Fruit fly (Drosophila melanogaster) whole organism, prepupa: ENCODE data around the gene CG15549.

Source experiments
- Blimp-1 ChIP-seq: fragments of 200-800 bp; sonication (Bioruptor generic); optimal IDR thresholded peaks from 3 replicates; lab custom pipeline; 2017; ENCODE audit warnings: missing biosample characterization, missing genetic modification characterization, mild to moderate bottlenecking, moderate library complexity, missing genetic modification reagents
- CG10631 ChIP-seq: fragments of 200-800 bp; sonication (Bioruptor generic); optimal IDR thresholded peaks from 2 replicates; lab custom pipeline; 2016; ENCODE audit warnings: missing biosample characterization, missing genetic modification characterization
- CG10669 ChIP-seq: fragments of 200-800 bp; sonication (Bioruptor generic); optimal IDR thresholded peaks from 3 replicates; lab custom pipeline; 2018; ENCODE audit warnings: missing biosample characterization, mild to moderate bottlenecking, missing genetic modification characterization, moderate library complexity
- CG11762 ChIP-seq: fragments of 200-800 bp; sonication (Bioruptor generic); optimal IDR thresholded peaks from 3 replicates; lab custom pipeline; 2016; ENCODE audit warnings: missing biosample characterization, missing genetic modification characterization; ENCODE audit not compliant: insufficient read depth
- CG11902 ChIP-seq: fragments of 200-800 bp; sonication (Bioruptor generic); optimal IDR thresholded peaks from 3 replicates; lab custom pipeline; 2016; ENCODE audit warnings: missing biosample characterization, missing genetic modification characterization
- CG1621 ChIP-seq: fragments of 200-800 bp; sonication (Bioruptor generic); optimal IDR thresholded peaks from 3 replicates; lab custom pipeline; 2018; ENCODE audit warnings: missing biosample characterization, mild to moderate bottlenecking, missing genetic modification characterization
- CG16779 ChIP-seq: fragments of 200-800 bp; sonication (Bioruptor generic); optimal IDR thresholded peaks from 3 replicates; lab custom pipeline; 2017; ENCODE audit warnings: missing biosample characterization, mild to moderate bottlenecking, missing genetic modification characterization
- CG3032 ChIP-seq: fragments of 200-800 bp; optimal IDR thresholded peaks from 2 replicates; lab custom pipeline; 2019; ENCODE audit warnings: missing biosample characterization, mild to moderate bottlenecking, missing genetic modification characterization, moderate library complexity
- CG31627 ChIP-seq: fragments of 200-800 bp; sonication (Bioruptor generic); optimal IDR thresholded peaks from 3 replicates; lab custom pipeline; 2016; ENCODE audit warnings: missing biosample characterization, missing genetic modification characterization
- CG34406 ChIP-seq: fragments of 200-800 bp; sonication (Bioruptor generic); optimal IDR thresholded peaks from 3 replicates; lab custom pipeline; 2016; ENCODE audit warnings: missing biosample characterization, missing genetic modification characterization
- CG4318 ChIP-seq: fragments of 200-800 bp; sonication (Bioruptor generic); optimal IDR thresholded peaks from 3 replicates; lab custom pipeline; 2017; ENCODE audit warnings: missing biosample characterization, mild to moderate bottlenecking, missing genetic modification characterization
- CG6808 ChIP-seq: fragments of 200-800 bp; sonication (Bioruptor generic); optimal IDR thresholded peaks from 3 replicates; lab custom pipeline; 2017; ENCODE audit warnings: missing biosample characterization, missing genetic modification characterization, mild to moderate bottlenecking, moderate library complexity, missing genetic modification reagents
- CG6854 ChIP-seq: fragments of 200-800 bp; sonication (Bioruptor generic); optimal IDR thresholded peaks from 2 replicates; lab custom pipeline; 2017; ENCODE audit warnings: missing biosample characterization, mild to moderate bottlenecking, missing genetic modification characterization
- CG7368 ChIP-seq: fragments of 200-800 bp; sonication (Bioruptor generic); optimal IDR thresholded peaks from 3 replicates; lab custom pipeline; 2016; ENCODE audit warnings: missing biosample characterization, missing genetic modification characterization
- CG8632 ChIP-seq: fragments of 200-800 bp; sonication (Bioruptor generic); optimal IDR thresholded peaks from 3 replicates; lab custom pipeline; 2016; ENCODE audit warnings: missing biosample characterization, missing genetic modification characterization
- CG9139 ChIP-seq: fragments of 200-800 bp; sonication (Bioruptor generic); optimal IDR thresholded peaks from 3 replicates; lab custom pipeline; 2017; ENCODE audit warnings: missing biosample characterization, mild to moderate bottlenecking, missing genetic modification characterization
- Eip93F ChIP-seq: fragments of 200-800 bp; sonication (Bioruptor generic); optimal IDR thresholded peaks from 2 replicates; lab custom pipeline; 2016; ENCODE audit warnings: missing biosample characterization, mild to moderate bottlenecking, missing genetic modification characterization
- Ets96B ChIP-seq: fragments of 200-800 bp; optimal IDR thresholded peaks from 2 replicates; lab custom pipeline; 2019; ENCODE audit warnings: missing biosample characterization, mild to moderate bottlenecking, missing genetic modification characterization, moderate library complexity
- Gug ChIP-seq: fragments of 200-800 bp; sonication (Bioruptor generic); IDR thresholded peaks from 2 replicates; pipeline ENCODE4 v1.3.6; 2022; ENCODE audit warnings: missing biosample characterization, missing genetic modification characterization
- Hr38 ChIP-seq: sonication (Bioruptor generic); optimal IDR thresholded peaks from 2 replicates; lab custom pipeline; 2016; ENCODE audit warnings: missing biosample characterization, missing genetic modification characterization
- Hr4 ChIP-seq: fragments of 200-800 bp; sonication (Bioruptor generic); optimal IDR thresholded peaks from 3 replicates; lab custom pipeline; 2016; ENCODE audit warnings: missing biosample characterization, missing genetic modification characterization
- Lpt ChIP-seq: fragments of 200-800 bp; sonication (Bioruptor generic); optimal IDR thresholded peaks from 3 replicates; lab custom pipeline; 2016; ENCODE audit warnings: missing biosample characterization, missing genetic modification characterization
- Smox ChIP-seq: fragments of 200-800 bp; sonication (Bioruptor generic); optimal IDR thresholded peaks from 3 replicates; lab custom pipeline; 2016; ENCODE audit warnings: missing biosample characterization, missing genetic modification characterization
- Sox102F ChIP-seq: fragments of 200-800 bp; sonication (Bioruptor generic); optimal IDR thresholded peaks from 2 replicates; lab custom pipeline; 2016; ENCODE audit warnings: missing biosample characterization, mild to moderate bottlenecking, missing genetic modification characterization
- Sox14 ChIP-seq: fragments of 200-800 bp; sonication (Bioruptor generic); optimal IDR thresholded peaks from 3 replicates; lab custom pipeline; 2016; ENCODE audit warnings: missing biosample characterization, missing genetic modification characterization
- achi ChIP-seq: fragments of 200-800 bp; sonication (Bioruptor generic); optimal IDR thresholded peaks from 3 replicates; lab custom pipeline; 2016; ENCODE audit warnings: missing biosample characterization, missing genetic modification characterization
- acj6 ChIP-seq: fragments of 200-800 bp; sonication (Bioruptor generic); optimal IDR thresholded peaks from 3 replicates; lab custom pipeline; 2016; ENCODE audit warnings: missing biosample characterization, missing genetic modification characterization
- cyc ChIP-seq: fragments of 200-800 bp; sonication (Bioruptor generic); optimal IDR thresholded peaks from 3 replicates; lab custom pipeline; 2016; ENCODE audit warnings: missing biosample characterization, missing genetic modification characterization
- dac ChIP-seq: fragments of 200-800 bp; sonication (Bioruptor generic); optimal IDR thresholded peaks from 2 replicates; lab custom pipeline; 2017; ENCODE audit warnings: missing biosample characterization, mild to moderate bottlenecking, missing genetic modification characterization
- esn ChIP-seq: fragments of 200-800 bp; sonication (Bioruptor generic); optimal IDR thresholded peaks from 2 replicates; lab custom pipeline; 2016; ENCODE audit warnings: missing biosample characterization, mild to moderate bottlenecking, missing genetic modification characterization, moderate library complexity
- fd59A ChIP-seq: fragments of 200-800 bp; sonication (Bioruptor generic); optimal IDR thresholded peaks from 2 replicates; lab custom pipeline; 2017; ENCODE audit warnings: missing biosample characterization, mild to moderate bottlenecking, missing genetic modification characterization, missing genetic modification reagents
- salr ChIP-seq, 2 experiments: fragments of 200-800 bp; sonication (Bioruptor generic); optimal IDR thresholded peaks; 3 replicates each; lab custom pipeline; 2016 to 2018; ENCODE audit warnings: missing biosample characterization in 2 of 2, missing genetic modification characterization in 2 of 2, mild to moderate bottlenecking in 1 of 2
- svp ChIP-seq: fragments of 200-800 bp; sonication (Bioruptor generic); peaks from one replicate; lab custom pipeline; 2016; ENCODE audit warnings: missing biosample characterization, missing genetic modification characterization

Gene CG15549

DNA sequence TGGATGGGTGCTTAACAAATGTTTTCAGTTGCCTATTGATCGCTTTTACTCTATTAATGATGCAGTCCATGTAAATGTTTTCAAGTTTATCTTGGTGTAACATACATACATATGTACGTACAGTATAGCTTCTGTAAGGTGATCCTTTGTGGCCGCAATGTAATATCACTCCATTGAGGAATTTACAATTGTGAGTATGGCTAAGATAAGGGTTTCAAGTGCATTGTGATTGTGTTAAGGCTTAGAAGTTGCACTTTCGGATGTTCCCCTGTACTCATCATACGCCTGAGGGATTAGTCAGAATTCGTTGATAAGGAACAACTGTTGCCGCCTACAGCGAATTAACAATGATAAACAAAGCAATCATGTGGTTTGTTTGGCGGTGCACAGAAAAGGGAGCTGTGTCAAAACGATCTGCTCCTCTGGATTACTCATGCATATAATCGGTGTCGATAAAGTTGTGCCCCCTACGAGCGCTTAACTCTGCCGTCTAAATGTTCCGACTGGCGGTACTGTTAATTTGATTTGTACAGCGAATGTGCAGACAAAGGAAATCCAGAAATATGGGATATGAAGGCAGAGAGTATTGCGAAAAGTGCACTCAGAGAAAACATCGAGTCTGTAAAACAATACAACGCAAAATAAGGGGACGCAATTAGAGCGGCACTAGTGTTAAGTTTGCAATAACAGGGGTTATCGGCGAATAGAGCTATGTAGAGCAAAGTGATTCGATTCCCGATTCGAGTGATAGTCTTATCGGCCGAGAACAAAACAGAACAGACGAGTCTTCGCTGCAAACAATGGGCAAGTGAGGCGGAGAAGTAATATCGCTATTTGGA, 48.4 kb downstream of the CG15549 start (continued):
- TF ChIP-seq Ets96B (tag; lab: Kevin White, UChicago) (peak; percentile 75), CG9139 (peak; percentile 23), Sox14 (GFP tag; lab: Kevin White, UChicago) (peak; percentile 91), CG31627 (GFP tag; lab: Kevin White, UChicago) (peak; percentile 93), CG4318 (GFP tag; lab: Kevin White, UChicago) (peak; percentile 60), Gug (GFP tag; lab: Robert Waterston, UW) (peak; percentile 77), CG10669 (GFP tag; lab: Kevin White, UChicago) (peak; percentile 77), CG16779 (tag; lab: Kevin White, UChicago) (peak; percentile 57), Smox (peak; percentile 86), achi (GFP tag; lab: Kevin White, UChicago) (peak; percentile 83), CG11762 (GFP tag; lab: Kevin White, UChicago) (peak; percentile 67), CG11902 (GFP tag; lab: Kevin White, UChicago) (peak; percentile 85), Eip93F (peak; percentile 38), CG6808 (GFP tag; lab: Kevin White, UChicago) (peak; percentile 50), Sox102F (peak; percentile 89), Blimp-1 (GFP tag; lab: Kevin White, UChicago) (peak; percentile 55), cyc (GFP tag; lab: Kevin White, UChicago) (peak; percentile 91)

DNA sequence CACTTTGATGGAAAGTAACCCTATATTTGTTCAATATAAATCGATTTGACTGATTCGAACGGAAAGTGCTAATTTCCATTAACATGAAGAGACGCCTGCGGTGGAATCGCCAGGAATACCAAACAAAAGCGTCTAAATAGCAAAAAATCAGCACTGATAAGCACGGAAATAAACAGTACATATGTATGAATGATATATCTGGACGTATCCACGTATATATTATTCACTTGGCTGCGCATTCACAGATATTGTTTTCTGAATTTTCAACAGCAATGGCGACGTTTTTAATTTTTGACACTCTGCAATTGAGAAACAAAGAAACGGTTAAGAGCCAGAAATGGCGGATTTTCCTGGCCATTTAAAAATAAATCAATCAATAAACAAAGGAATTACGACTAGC, 49.0 kb downstream of the CG15549 start:
- TF ChIP-seq esn (GFP tag; lab: Kevin White, UChicago), result no peak
- TF ChIP-seq Blimp-1 (GFP tag; lab: Kevin White, UChicago), result no peak
- TF ChIP-seq acj6 (GFP tag; lab: Kevin White, UChicago), result no peak
- TF ChIP-seq Eip93F, result no peak
- no peak for TF ChIP-seq Hr4 (GFP tag; lab: Kevin White, UChicago)
- TF ChIP-seq CG1621, result no peak
- TF ChIP-seq CG10631, result no peak
- TF ChIP-seq salr (GFP tag; optimal IDR thresholded peaks at IDR 0.05; lab: Kevin White, UChicago), result no peak
- TF ChIP-seq CG7368 (GFP tag; lab: Kevin White, UChicago), result no peak
- TF ChIP-seq dac, result no peak
- TF ChIP-seq CG8632 (GFP tag; lab: Kevin White, UChicago), result no peak
- TF ChIP-seq Hr38, result no peak
- no peak for TF ChIP-seq Lpt (GFP tag; lab: Kevin White, UChicago)
- TF ChIP-seq fd59A, result no peak

DNA sequence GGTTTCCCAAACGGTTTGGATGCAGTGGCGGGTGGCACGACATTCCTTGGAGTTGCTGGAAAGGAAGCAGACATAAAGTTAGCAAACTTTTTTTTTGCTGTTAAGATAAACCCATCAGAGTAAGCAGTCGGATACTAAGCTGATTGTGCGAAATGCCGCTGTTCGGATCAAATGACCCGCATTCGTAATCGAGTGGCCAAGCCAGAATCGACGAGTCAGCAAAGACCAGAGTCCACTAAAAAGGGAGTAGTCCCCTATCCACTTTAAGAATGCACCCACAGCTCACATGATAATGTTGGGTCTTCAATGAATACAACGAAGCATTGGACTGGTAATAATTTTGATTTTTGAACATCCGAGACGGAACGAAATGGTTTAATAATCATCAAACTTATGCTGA, 49.5 kb downstream of the CG15549 start:
- no peak for TF ChIP-seq dac
- TF ChIP-seq svp (GFP tag; lab: Kevin White, UChicago), result peak; percentile 43
- no peak for TF ChIP-seq CG34406
- TF ChIP-seq CG3032 (tag; lab: Kevin White, UChicago), result no peak
- TF ChIP-seq CG6854 (GFP tag; lab: Kevin White, UChicago), result no peak
